Fruit fly (Drosophila melanogaster): Measurements from ENCODE around the gene PMP34.

PMP34 gene

DNA sequence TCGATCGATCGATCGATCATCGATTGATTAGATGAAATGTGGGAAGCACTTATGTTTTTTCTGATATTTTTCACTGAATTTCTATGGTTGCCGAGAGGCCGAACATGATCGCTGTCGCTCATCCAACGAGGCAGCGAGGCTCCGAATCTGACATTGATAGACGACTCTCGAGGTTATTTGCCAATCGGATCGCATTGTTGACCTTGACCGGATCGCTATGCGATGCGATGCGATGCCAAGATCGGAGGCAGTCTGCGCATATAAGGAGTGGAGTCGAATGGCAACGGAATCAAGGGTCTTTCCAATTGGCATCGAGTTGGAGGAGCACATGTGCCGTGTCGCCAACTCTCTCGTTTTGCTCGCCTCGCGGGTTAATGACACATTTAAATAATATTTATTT lies 21.7 kb downstream of the PMP34 start:
- TF ChIP-seq CG15710 (tag; optimal IDR thresholded peaks at IDR 0.05), result no peak
- TF ChIP-seq CG9948 (tag; optimal IDR thresholded peaks at IDR 0.05), result no peak
- no peak for TF ChIP-seq gl (tag; optimal IDR thresholded peaks at IDR 0.05)
- no peak for TF ChIP-seq Pif1B (GFP tag; optimal IDR thresholded peaks at IDR 0.05)
- no peak for TF ChIP-seq CG8301 (tag; optimal IDR thresholded peaks at IDR 0.05)
- TF ChIP-seq Snoo (tag; optimal IDR thresholded peaks at IDR 0.05), result no peak
- no peak for TF ChIP-seq fd96Ca (GFP tag; IDR thresholded peaks at IDR 0.05)
- TF ChIP-seq D1 (tag; optimal IDR thresholded peaks at IDR 0.05), result no peak
- TF ChIP-seq Pif1A (GFP tag; optimal IDR thresholded peaks at IDR 0.05), result no peak

DNA sequence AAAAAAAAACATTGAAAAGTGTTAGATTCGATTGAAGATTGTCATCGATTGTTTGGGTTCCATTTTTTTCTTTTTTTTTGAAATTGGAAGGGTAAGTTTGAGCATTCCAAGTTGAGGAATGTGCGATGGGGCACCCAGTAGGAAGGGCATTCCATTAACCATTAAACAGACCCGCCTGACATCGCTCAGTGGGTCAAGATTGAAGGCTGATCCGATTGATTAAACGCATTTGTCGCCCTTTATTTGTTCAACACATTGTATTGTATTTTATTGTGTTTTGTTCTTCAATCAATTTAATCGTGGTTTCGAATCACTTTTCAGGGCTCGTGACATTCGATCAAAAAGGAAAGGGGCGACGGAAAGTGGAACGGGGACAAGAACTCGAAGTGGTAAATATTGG lies 22.5 kb downstream of the PMP34 start:
- TF ChIP-seq EcR (GFP tag; optimal IDR thresholded peaks at IDR 0.05) (no peak), CG14655 (GFP tag; optimal IDR thresholded peaks at IDR 0.05) (no peak), CG10348 (GFP tag; IDR thresholded peaks at IDR 0.05) (no peak), CG32121 (GFP tag; IDR thresholded peaks at IDR 0.05) (no peak), CG13204 (GFP tag; optimal IDR thresholded peaks at IDR 0.05) (no peak), CG8159 (tag; optimal IDR thresholded peaks at IDR 0.05) (no peak), CG4496 (GFP tag; IDR thresholded peaks at IDR 0.05) (no peak), D1 (tag; optimal IDR thresholded peaks at IDR 0.05) (no peak), CG8301 (tag; optimal IDR thresholded peaks at IDR 0.05) (no peak), Snoo (tag; optimal IDR thresholded peaks at IDR 0.05) (no peak)

DNA sequence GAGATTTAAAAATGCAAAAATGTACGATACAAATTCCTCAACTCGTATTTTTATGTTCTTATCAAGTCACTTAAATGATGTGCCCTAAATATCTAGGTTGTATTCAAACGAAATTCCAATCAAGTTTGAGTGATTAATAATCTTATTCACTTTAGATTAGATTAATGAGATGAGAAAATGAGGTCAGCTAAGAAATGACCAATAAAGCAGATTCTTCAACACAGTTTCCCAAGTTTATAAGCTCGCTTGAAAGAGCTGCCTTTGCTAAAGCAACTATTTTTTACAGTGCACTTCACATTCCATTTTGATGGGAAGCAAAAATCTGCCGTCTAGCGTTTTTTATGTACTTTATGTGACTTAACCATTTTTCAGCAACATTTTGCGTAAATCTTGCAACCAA lies 27.8 kb downstream of the PMP34 start:
- TF ChIP-seq CG14655 (GFP tag; optimal IDR thresholded peaks at IDR 0.05) (peak; percentile 77), CG4496 (GFP tag; IDR thresholded peaks at IDR 0.05) (peak; percentile 66; the same call in 2 of the 3 replicates), EcR (GFP tag; optimal IDR thresholded peaks at IDR 0.05) (no peak), Snoo (tag; optimal IDR thresholded peaks at IDR 0.05) (no peak), Pif1A (GFP tag; optimal IDR thresholded peaks at IDR 0.05) (peak; percentile 42), CG8159 (tag; optimal IDR thresholded peaks at IDR 0.05) (peak; percentile 47), CG9948 (tag; optimal IDR thresholded peaks at IDR 0.05) (peak; percentile 59), CG12605 (GFP tag; IDR thresholded peaks at IDR 0.05) (no peak), CG10348 (GFP tag; IDR thresholded peaks at IDR 0.05) (no peak), CG32121 (GFP tag; IDR thresholded peaks at IDR 0.05) (peak; percentile 9; the same call in 1 of the 2 replicates), D1 (tag; optimal IDR thresholded peaks at IDR 0.05) (no peak), CG15710 (tag; optimal IDR thresholded peaks at IDR 0.05) (peak; percentile 14), CG34367 (tag; optimal IDR thresholded peaks at IDR 0.05) (peak; percentile 30), Ets98B (GFP tag; IDR thresholded peaks at IDR 0.05) (peak; percentile 57; the same call in 1 of the 2 replicates), Pif1B (GFP tag; optimal IDR thresholded peaks at IDR 0.05) (peak; percentile 26), CG13204 (GFP tag; optimal IDR thresholded peaks at IDR 0.05) (no peak), gl (tag; optimal IDR thresholded peaks at IDR 0.05) (no peak), CG8301 (tag; optimal IDR thresholded peaks at IDR 0.05) (peak; percentile 70), fd96Ca (GFP tag; IDR thresholded peaks at IDR 0.05) (no peak), CG17806 (tag; optimal IDR thresholded peaks at IDR 0.05) (peak; percentile 62), rn (GFP tag; IDR thresholded peaks at IDR 0.05) (no peak)

DNA sequence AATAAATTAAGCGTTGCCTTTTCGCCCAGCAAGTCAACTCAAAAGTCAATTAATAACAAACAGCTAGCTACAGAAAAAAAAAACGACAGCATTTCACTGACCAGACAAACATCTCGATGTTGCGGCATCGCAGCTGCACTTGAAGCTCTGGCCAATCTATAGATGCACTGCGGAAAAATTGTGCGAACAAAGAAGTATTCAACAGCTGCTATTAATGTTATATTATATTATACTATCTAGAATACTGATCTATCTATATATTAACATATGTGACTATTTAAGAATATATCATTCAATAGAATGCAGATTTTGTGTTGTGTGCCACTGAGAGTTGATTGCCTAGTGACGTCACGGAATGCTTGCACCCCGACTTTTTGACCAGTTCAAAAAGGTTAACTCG lies 29.5 kb downstream of the PMP34 start:
- no peak for TF ChIP-seq Snoo (tag; optimal IDR thresholded peaks at IDR 0.05)
- no peak for TF ChIP-seq EcR (GFP tag; optimal IDR thresholded peaks at IDR 0.05)
- peak; percentile 44; the same call in 1 of the 3 replicates for TF ChIP-seq CG4496 (GFP tag; IDR thresholded peaks at IDR 0.05)
- peak; percentile 5 for TF ChIP-seq CG15710 (tag; optimal IDR thresholded peaks at IDR 0.05)
- peak; percentile 56 for TF ChIP-seq CG17806 (tag; optimal IDR thresholded peaks at IDR 0.05)
- peak; percentile 49 for TF ChIP-seq CG8301 (tag; optimal IDR thresholded peaks at IDR 0.05)
- peak; percentile 61 for TF ChIP-seq CG14655 (GFP tag; optimal IDR thresholded peaks at IDR 0.05)
- TF ChIP-seq Ets98B (GFP tag; IDR thresholded peaks at IDR 0.05), result peak; percentile 62
- peak; percentile 42 for TF ChIP-seq CG8159 (tag; optimal IDR thresholded peaks at IDR 0.05)
- 0 out of 2 replicates have a peak, but pooled peaks have one; percentile 10 for TF ChIP-seq CG12605 (GFP tag; IDR thresholded peaks at IDR 0.05)
- no peak for TF ChIP-seq D1 (tag; optimal IDR thresholded peaks at IDR 0.05)
- TF ChIP-seq CG32121 (GFP tag; IDR thresholded peaks at IDR 0.05), result peak; percentile 52
- TF ChIP-seq rn (GFP tag; IDR thresholded peaks at IDR 0.05), result no peak
- peak; percentile 42 for TF ChIP-seq CG9948 (tag; optimal IDR thresholded peaks at IDR 0.05)
- no peak for TF ChIP-seq CG34367 (tag; optimal IDR thresholded peaks at IDR 0.05)
- TF ChIP-seq fd96Ca (GFP tag; IDR thresholded peaks at IDR 0.05), result peak; percentile 64
- TF ChIP-seq Pif1A (GFP tag; optimal IDR thresholded peaks at IDR 0.05), result peak; percentile 13

DNA sequence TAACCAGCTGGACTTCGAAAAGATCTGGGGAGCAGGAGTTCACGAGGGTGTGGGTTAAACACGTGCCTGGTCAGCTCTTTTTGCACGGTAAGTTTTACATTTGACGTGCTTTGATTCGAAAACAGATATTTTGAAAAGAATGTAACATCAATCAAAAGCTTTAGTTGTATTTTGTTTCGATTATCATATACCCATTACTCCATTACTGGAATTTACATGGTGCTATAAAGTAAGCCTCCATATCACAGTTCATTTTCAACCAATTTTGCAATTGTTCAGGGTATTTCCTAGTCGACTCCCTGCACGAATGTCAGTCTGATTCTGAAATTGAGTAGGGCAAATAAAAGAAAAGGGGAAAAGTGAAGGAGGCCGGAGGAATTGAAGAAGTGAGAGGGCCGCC lies 30.3 kb downstream of the PMP34 start:
- TF ChIP-seq CG15710 (tag; optimal IDR thresholded peaks at IDR 0.05) (no peak), Snoo (tag; optimal IDR thresholded peaks at IDR 0.05) (no peak)

DNA sequence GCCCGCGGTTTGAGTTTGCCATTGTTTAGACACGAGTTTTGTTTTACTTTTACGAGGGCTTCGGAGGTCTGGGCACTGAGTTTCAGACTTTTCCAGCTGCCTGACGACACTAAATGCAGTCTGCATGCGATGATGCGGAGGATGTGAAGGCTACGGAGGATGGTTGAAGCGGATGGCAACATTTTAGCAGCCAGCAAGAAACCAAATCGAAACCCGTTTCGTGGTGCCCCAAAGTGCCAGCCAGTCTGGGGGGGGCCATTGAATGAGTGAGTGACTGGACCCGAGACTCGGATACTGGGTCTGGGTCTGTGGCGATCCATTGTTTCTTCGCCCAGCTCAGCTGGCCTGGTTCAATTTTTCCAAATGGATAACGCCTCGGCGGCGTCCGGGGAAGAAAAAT lies 30.8 kb downstream of the PMP34 start:
- no peak for TF ChIP-seq Pif1B (GFP tag; optimal IDR thresholded peaks at IDR 0.05)
- peak; percentile 3 for TF ChIP-seq EcR (GFP tag; optimal IDR thresholded peaks at IDR 0.05)

DNA sequence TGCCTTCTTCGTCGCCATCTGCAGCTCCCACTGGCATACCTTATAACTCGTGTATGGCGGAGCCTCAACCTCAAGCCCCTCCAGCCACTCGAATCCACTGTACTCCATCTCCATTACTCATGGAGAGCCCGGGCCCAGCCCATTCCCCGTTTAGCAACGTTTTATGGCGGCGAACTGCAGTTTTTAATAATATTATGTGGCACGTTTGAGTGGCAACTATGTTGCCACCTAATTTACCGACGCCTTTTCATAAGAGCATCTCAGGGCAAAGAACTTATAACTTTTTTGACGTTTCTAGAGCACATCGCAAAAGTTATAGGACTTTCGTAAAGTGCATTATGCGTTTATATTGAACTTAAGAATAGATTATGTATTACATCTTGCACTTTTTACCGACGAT lies 33.5 kb downstream of the PMP34 start:
- TF ChIP-seq Pif1A (GFP tag; optimal IDR thresholded peaks at IDR 0.05) (no peak), CG13204 (GFP tag; optimal IDR thresholded peaks at IDR 0.05) (peak; percentile 46), EcR (GFP tag; optimal IDR thresholded peaks at IDR 0.05) (peak; percentile 14)

Measured in whole organism, pupa.